Worm (Caenorhabditis elegans) whole organism, midembryonic: Measurements from ENCODE around the gene F44A2.5.

ENCODE experiments used
- T22C8.4 ChIP-seq: fragments of 200-800 bp; sonication (Bioruptor generic); IDR thresholded peaks from 2 replicates; pipeline ENCODE4 v1.3.6; 2022; ENCODE audit warnings: missing genetic modification characterization, missing compliant biosample characterization
- cog-1 ChIP-seq: sonication (generic microtip); optimal IDR thresholded peaks from 2 replicates; lab custom pipeline; 2016; ENCODE audit warnings: missing genetic modification characterization, missing compliant biosample characterization
- flt-1 ChIP-seq: fragments of 200-800 bp; sonication (Bioruptor generic); IDR thresholded peaks from 2 replicates; pipeline ENCODE4 v1.3.6; 2022; ENCODE audit warnings: missing genetic modification characterization, missing compliant biosample characterization
- klf-2 ChIP-seq: fragments of 200-800 bp; sonication (Bioruptor generic); conservative IDR thresholded peaks from 2 replicates; pipeline ENCODE4 v1.3.6; 2022; ENCODE audit warnings: missing genetic modification reagents, missing genetic modification characterization, missing compliant biosample characterization
- med-1 ChIP-seq: sonication (generic microtip); optimal IDR thresholded peaks from 2 replicates; lab custom pipeline; 2017; ENCODE audit warnings: missing genetic modification characterization, mild to moderate bottlenecking, missing compliant biosample characterization, antibody characterized with exemption, missing genetic modification reagents; ENCODE audit not compliant: insufficient read depth
- ref-1 ChIP-seq: fragments of 200-800 bp; sonication (Bioruptor generic); conservative IDR thresholded peaks from 2 replicates; pipeline ENCODE4 v1.3.6; 2022; ENCODE audit warnings: missing genetic modification reagents, missing genetic modification characterization, missing compliant biosample characterization
- tab-1 ChIP-seq: fragments of 200-800 bp; sonication (Bioruptor generic); IDR thresholded peaks from 2 replicates; pipeline ENCODE4 v1.3.6; 2022; ENCODE audit warnings: missing genetic modification characterization, missing compliant biosample characterization
- ztf-23 ChIP-seq: fragments of 200-800 bp; sonication (Bioruptor generic); IDR thresholded peaks from 2 replicates; pipeline ENCODE4 v1.3.6; 2022; ENCODE audit warnings: missing genetic modification reagents, missing genetic modification characterization, missing compliant biosample characterization

DNA sequence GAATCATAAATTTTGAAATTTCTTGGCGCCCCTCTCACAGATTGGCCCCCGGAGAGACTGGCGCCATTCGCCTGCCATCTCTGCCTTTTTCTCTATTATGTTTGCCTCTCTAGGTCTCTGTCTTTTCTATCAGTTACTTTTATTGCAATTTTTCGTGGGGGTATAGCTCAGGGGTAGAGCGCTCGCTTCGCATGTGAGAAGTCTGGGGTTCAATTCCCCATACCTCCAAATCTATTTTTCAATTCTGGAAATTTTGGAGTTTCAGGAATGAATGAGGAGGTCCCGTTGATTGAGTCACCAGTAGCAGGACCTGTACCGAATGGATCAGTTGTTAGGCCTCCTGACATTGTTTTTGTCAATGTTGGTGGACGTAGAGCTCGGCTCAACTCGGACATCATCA, 20.6 kb downstream of the F44A2.5 start, which contains the start of gene kvs-3:
- TF ChIP-seq ztf-23 (GFP tag; lab: Robert Waterston, UW) (peak; percentile 82), flt-1 (GFP tag; lab: Robert Waterston, UW) (no peak), tab-1 (GFP tag; lab: Robert Waterston, UW) (0 out of 2 replicates have a peak, but pooled peaks have one; percentile 66), T22C8.4 (GFP tag; lab: Robert Waterston, UW) (peak; percentile 63), ref-1 (0 out of 2 replicates have a peak, but pooled peaks have one; percentile 15), med-1 (GFP tag; lab: Kevin White, UChicago) (peak; percentile 26), klf-2 (GFP tag; lab: Robert Waterston, UW) (0 out of 2 replicates have a peak, but pooled peaks have one; percentile 47), cog-1 (tag; lab: Kevin White, UChicago) (no peak)
